Worm (Caenorhabditis elegans) whole organism, early embryonic: ENCODE measurements around the gene B0524.3.

Source experiments
- F13C5.2 ChIP-seq: sonication (generic microtip); optimal IDR thresholded peaks from 2 replicates; lab custom pipeline; 2017; ENCODE audit warnings: mild to moderate bottlenecking, missing genetic modification characterization, inconsistent platforms, missing compliant biosample characterization
- aly-1 ChIP-seq: sonication (generic microtip); optimal IDR thresholded peaks from 2 replicates; lab custom pipeline; 2016; ENCODE audit warnings: missing genetic modification characterization, missing compliant biosample characterization
- ama-1 ChIP-seq: fragments of 150-350 bp; optimal IDR thresholded peaks from 2 replicates; lab custom pipeline; 2014
- ceh-36 ChIP-seq: sonication (generic microtip); optimal IDR thresholded peaks from 2 replicates; lab custom pipeline; 2016; ENCODE audit warnings: missing genetic modification characterization, inconsistent platforms, missing compliant biosample characterization
- hmg-4 ChIP-seq: fragments of 200-800 bp; sonication (Bioruptor generic); optimal IDR thresholded peaks from 2 replicates; lab custom pipeline; 2018; ENCODE audit warnings: mild to moderate bottlenecking, missing genetic modification characterization, missing compliant biosample characterization
- hnd-1 ChIP-seq: sonication (generic microtip); optimal IDR thresholded peaks from 2 replicates; lab custom pipeline; 2016; ENCODE audit warnings: missing genetic modification characterization, missing compliant biosample characterization
- sea-1 ChIP-seq: fragments of 200-800 bp; sonication (Bioruptor generic); conservative IDR thresholded peaks from 2 replicates; pipeline ENCODE4 v1.3.6; 2022; ENCODE audit warnings: missing genetic modification characterization, missing compliant biosample characterization
- tbx-11 ChIP-seq: fragments of 200-800 bp; sonication (Bioruptor generic); IDR thresholded peaks from 2 replicates; pipeline ENCODE4 v1.3.6; 2022; ENCODE audit warnings: missing genetic modification characterization, missing compliant biosample characterization
- tbx-37 ChIP-seq: fragments of 200-800 bp; sonication (Bioruptor generic); conservative IDR thresholded peaks from 2 replicates; pipeline ENCODE4 v1.3.6; 2022; ENCODE audit warnings: missing genetic modification reagents, missing genetic modification characterization, missing compliant biosample characterization
- tra-4 ChIP-seq: sonication (generic microtip); optimal IDR thresholded peaks from 2 replicates; lab custom pipeline; 2017; ENCODE audit warnings: missing genetic modification characterization, missing compliant biosample characterization

ce11 chrIII:1903966-1904365, 16.5 kb downstream of the B0524.3 start:
- TF ChIP-seq ama-1 (no peak), aly-1 (no peak), tbx-37 (no peak), F13C5.2 (tag; lab: Kevin White, UChicago) (no peak), hnd-1 (no peak), tbx-11 (GFP tag; lab: Robert Waterston, UW) (no peak), ceh-36 (no peak), sea-1 (GFP tag; lab: Robert Waterston, UW) (no peak), tra-4 (no peak), hmg-4 (GFP tag; lab: Kevin White, UChicago) (no peak)
